Fruit fly (Drosophila melanogaster) whole organism, embryonic: Measurements from ENCODE around the gene Nulp1.

Experiments
- Antp ChIP-seq: fragments of 200-800 bp; sonication (Bioruptor generic); optimal IDR thresholded peaks from 3 replicates; lab custom pipeline; 2016; ENCODE audit warnings: missing biosample characterization, missing genetic modification characterization
- CG10543 ChIP-seq: fragments of 200-800 bp; sonication (Bioruptor generic); optimal IDR thresholded peaks from 3 replicates; lab custom pipeline; 2017; ENCODE audit warnings: missing biosample characterization, mild to moderate bottlenecking, missing genetic modification characterization, moderate library complexity
- CG10959 ChIP-seq: fragments of 200-800 bp; sonication (Bioruptor generic); IDR thresholded peaks from 2 replicates; pipeline ENCODE4 v1.3.6; 2022; ENCODE audit warnings: missing biosample characterization, missing genetic modification characterization
- CG11398 ChIP-seq: fragments of 200-800 bp; sonication (Bioruptor generic); optimal IDR thresholded peaks from 2 replicates; lab custom pipeline; 2016; ENCODE audit warnings: missing biosample characterization, missing genetic modification characterization
- CG11560 ChIP-seq: fragments of 200-800 bp; sonication (Bioruptor generic); IDR thresholded peaks from 3 replicates; pipeline ENCODE4 v1.3.6; 2022; ENCODE audit warnings: missing biosample characterization, missing genetic modification characterization
- CG11696 ChIP-seq: fragments of 200-800 bp; sonication (Bioruptor generic); IDR thresholded peaks from 2 replicates; pipeline ENCODE4 v1.3.6; 2022; ENCODE audit warnings: missing biosample characterization, missing genetic modification characterization
- CG12071 ChIP-seq: fragments of 200-800 bp; sonication (Bioruptor generic); optimal IDR thresholded peaks from 3 replicates; lab custom pipeline; 2018; ENCODE audit warnings: missing biosample characterization, mild to moderate bottlenecking, missing genetic modification characterization
- CG13296 ChIP-seq: fragments of 200-800 bp; sonication (Bioruptor generic); optimal IDR thresholded peaks from 3 replicates; lab custom pipeline; 2018; ENCODE audit warnings: missing biosample characterization, mild to moderate bottlenecking, missing genetic modification characterization
- CG15514 ChIP-seq: fragments of 200-800 bp; sonication (Bioruptor generic); optimal IDR thresholded peaks from 3 replicates; lab custom pipeline; 2017; ENCODE audit warnings: missing biosample characterization, missing genetic modification characterization, mild to moderate bottlenecking, moderate library complexity, missing genetic modification reagents
- CG16813 ChIP-seq: fragments of 200-800 bp; sonication (Bioruptor generic); IDR thresholded peaks from 3 replicates; pipeline ENCODE4 v1.3.6; 2022; ENCODE audit warnings: missing biosample characterization, missing genetic modification characterization; ENCODE audit not compliant: partially characterized antibody
- CG16863 ChIP-seq: fragments of 200-800 bp; sonication (Bioruptor generic); optimal IDR thresholded peaks from 3 replicates; lab custom pipeline; 2016; ENCODE audit warnings: missing biosample characterization, missing genetic modification characterization
- CG18011 ChIP-seq: fragments of 200-800 bp; sonication (Bioruptor generic); optimal IDR thresholded peaks from 2 replicates; lab custom pipeline; 2017; ENCODE audit warnings: missing biosample characterization, missing genetic modification characterization, mild to moderate bottlenecking, moderate library complexity, missing genotype
- CG2120 ChIP-seq: fragments of 200-800 bp; sonication (Bioruptor generic); optimal IDR thresholded peaks from 3 replicates; lab custom pipeline; 2016; ENCODE audit warnings: missing biosample characterization, missing genetic modification characterization
- CG4617 ChIP-seq: fragments of 200-800 bp; sonication (Bioruptor generic); optimal IDR thresholded peaks from 3 replicates; lab custom pipeline; 2016; ENCODE audit warnings: missing biosample characterization, missing genetic modification characterization, borderline replicate concordance
- CG6175 ChIP-seq: fragments of 200-800 bp; sonication (Bioruptor generic); IDR thresholded peaks from 3 replicates; pipeline ENCODE4 v1.3.6; 2022; ENCODE audit warnings: missing biosample characterization, missing genetic modification characterization
- CG7963 ChIP-seq: fragments of 200-800 bp; sonication (Bioruptor generic); IDR thresholded peaks from 3 replicates; pipeline ENCODE4 v1.3.6; 2022; ENCODE audit warnings: missing biosample characterization, missing genetic modification characterization; ENCODE audit not compliant: partially characterized antibody
- CG8388 ChIP-seq: fragments of 200-800 bp; sonication (Bioruptor generic); optimal IDR thresholded peaks from 2 replicates; lab custom pipeline; 2019; ENCODE audit warnings: missing biosample characterization, mild to moderate bottlenecking, missing genetic modification characterization, moderate library complexity
- CkIIα-i1 ChIP-seq: fragments of 200-800 bp; sonication (Bioruptor generic); IDR thresholded peaks from 2 replicates; pipeline ENCODE4 v1.3.6; 2022; ENCODE audit warnings: missing biosample characterization, missing genetic modification characterization
- CoRest ChIP-seq: fragments of 200-800 bp; sonication (Bioruptor generic); optimal IDR thresholded peaks from 3 replicates; lab custom pipeline; 2018; ENCODE audit warnings: missing biosample characterization, mild to moderate bottlenecking, missing genetic modification characterization, moderate library complexity
- E2f1 ChIP-seq: fragments of 200-800 bp; sonication (Bioruptor generic); IDR thresholded peaks from 2 replicates; pipeline ENCODE4 v1.3.6; 2022; ENCODE audit warnings: missing biosample characterization, missing genetic modification characterization
- Fer2 ChIP-seq: fragments of 200-800 bp; sonication (Bioruptor generic); optimal IDR thresholded peaks from 2 replicates; lab custom pipeline; 2018; ENCODE audit warnings: missing biosample characterization, mild to moderate bottlenecking, missing genetic modification characterization, moderate library complexity
- Fer3 ChIP-seq: fragments of 200-800 bp; sonication (Bioruptor generic); optimal IDR thresholded peaks from 2 replicates; lab custom pipeline; 2018; ENCODE audit warnings: missing biosample characterization, mild to moderate bottlenecking, missing genetic modification characterization, moderate library complexity
- HHEX ChIP-seq: fragments of 200-800 bp; sonication (Bioruptor generic); optimal IDR thresholded peaks from 3 replicates; lab custom pipeline; 2017; ENCODE audit warnings: missing biosample characterization, mild to moderate bottlenecking, missing genetic modification characterization, missing genetic modification reagents
- Hmx ChIP-seq: fragments of 200-800 bp; sonication (Bioruptor generic); optimal IDR thresholded peaks from 2 replicates; lab custom pipeline; 2016; ENCODE audit warnings: missing biosample characterization, missing genetic modification characterization
- Med ChIP-seq: fragments of 200-800 bp; sonication (Bioruptor generic); peaks from one replicate; lab custom pipeline; 2016; ENCODE audit warnings: missing biosample characterization, missing genetic modification characterization, mild to moderate bottlenecking, inconsistent platforms, moderate library complexity
- Mes4 ChIP-seq: fragments of 200-800 bp; sonication (Bioruptor generic); optimal IDR thresholded peaks from 2 replicates; lab custom pipeline; 2016; ENCODE audit warnings: missing biosample characterization, missing genetic modification characterization
- Mrtf ChIP-seq: fragments of 200-800 bp; sonication (Bioruptor generic); IDR thresholded peaks from 3 replicates; pipeline ENCODE4 v1.3.6; 2022; ENCODE audit warnings: missing biosample characterization, missing genetic modification characterization
- Nf-YA ChIP-seq: fragments of 200-800 bp; sonication (Bioruptor generic); IDR thresholded peaks from 2 replicates; pipeline ENCODE4 v1.3.6; 2022; ENCODE audit warnings: missing biosample characterization, missing genetic modification characterization
- Opbp ChIP-seq: fragments of 200-800 bp; sonication (Bioruptor generic); IDR thresholded peaks from 3 replicates; pipeline ENCODE4 v1.3.6; 2022; ENCODE audit warnings: missing biosample characterization, missing genetic modification characterization; ENCODE audit not compliant: partially characterized antibody
- Six4 ChIP-seq: fragments of 200-800 bp; sonication (Bioruptor generic); optimal IDR thresholded peaks from 2 replicates; lab custom pipeline; 2016; ENCODE audit warnings: missing biosample characterization, missing genetic modification characterization
- Sox102F ChIP-seq: fragments of 200-800 bp; sonication (Bioruptor generic); optimal IDR thresholded peaks from 2 replicates; lab custom pipeline; 2018; ENCODE audit warnings: missing biosample characterization, mild to moderate bottlenecking, missing genetic modification characterization, moderate library complexity
- Stat92E ChIP-seq, 3 experiments: fragments of >200 bp in 2 of 3; fragments of 200-800 bp in 1 of 3; sonication (Bioruptor generic) in 1 of 3; optimal IDR thresholded peaks; 2 replicates each; lab custom pipeline; 2017 to 2019; ENCODE audit warnings: missing biosample characterization in 3 of 3, missing genetic modification characterization in 3 of 3, mild to moderate bottlenecking in 1 of 3, moderate library complexity in 1 of 3
- Usf ChIP-seq: fragments of 200-800 bp; sonication (Bioruptor generic); optimal IDR thresholded peaks from 2 replicates; lab custom pipeline; 2017; ENCODE audit warnings: missing genotype, missing biosample characterization, missing genetic modification characterization
- ap ChIP-seq: fragments of 200-800 bp; sonication (Bioruptor generic); IDR thresholded peaks from 2 replicates; pipeline ENCODE4 v1.3.6; 2022; ENCODE audit warnings: missing biosample characterization, missing genetic modification characterization
- ash1 ChIP-seq: fragments of 200-800 bp; sonication (Bioruptor generic); optimal IDR thresholded peaks from 2 replicates; lab custom pipeline; 2018; ENCODE audit warnings: missing biosample characterization, mild to moderate bottlenecking, missing genetic modification characterization
- bsh ChIP-seq, 2 experiments: fragments of 200-800 bp; sonication (Bioruptor generic); optimal IDR thresholded peaks; 2 replicates each; lab custom pipeline; 2017 to 2018; ENCODE audit warnings: mild to moderate bottlenecking in 2 of 2, missing biosample characterization in 2 of 2, missing genetic modification characterization in 2 of 2, moderate library complexity in 1 of 2
- chn ChIP-seq: fragments of 200-800 bp; sonication (Bioruptor generic); optimal IDR thresholded peaks from 2 replicates; lab custom pipeline; 2016; ENCODE audit warnings: missing biosample characterization, missing genetic modification characterization
- fd102C ChIP-seq: fragments of 200-800 bp; sonication (Bioruptor generic); optimal IDR thresholded peaks from 2 replicates; lab custom pipeline; 2018; ENCODE audit warnings: missing biosample characterization, mild to moderate bottlenecking, missing genetic modification characterization, moderate library complexity
- ftz-f1 ChIP-seq: fragments of 200-800 bp; sonication (Bioruptor generic); optimal IDR thresholded peaks from 2 replicates; lab custom pipeline; 2016; ENCODE audit warnings: missing biosample characterization, missing genetic modification characterization
- grau ChIP-seq: fragments of 200-800 bp; optimal IDR thresholded peaks from 3 replicates; lab custom pipeline; 2019; ENCODE audit warnings: missing biosample characterization, mild to moderate bottlenecking, missing genetic modification characterization, moderate library complexity
- hb ChIP-seq: fragments of 200-800 bp; sonication (Bioruptor generic); IDR thresholded peaks from 3 replicates; pipeline ENCODE4 v1.3.6; 2022; ENCODE audit warnings: missing biosample characterization, missing genetic modification characterization; ENCODE audit not compliant: partially characterized antibody
- jing ChIP-seq: fragments of 200-800 bp; sonication (Bioruptor generic); optimal IDR thresholded peaks from 2 replicates; lab custom pipeline; 2018; ENCODE audit warnings: missing biosample characterization, mild to moderate bottlenecking, missing genetic modification characterization
- nmo ChIP-seq: fragments of 200-800 bp; sonication (Bioruptor generic); optimal IDR thresholded peaks from 2 replicates; lab custom pipeline; 2018; ENCODE audit warnings: missing biosample characterization, mild to moderate bottlenecking, missing genetic modification characterization, moderate library complexity
- ranshi ChIP-seq: fragments of 200-800 bp; sonication (Bioruptor generic); IDR thresholded peaks from 2 replicates; pipeline ENCODE4 v1.3.6; 2022; ENCODE audit warnings: missing biosample characterization, missing genetic modification characterization
- schlank ChIP-seq: fragments of 200-800 bp; sonication (Bioruptor generic); optimal IDR thresholded peaks from 2 replicates; lab custom pipeline; 2018; ENCODE audit warnings: missing biosample characterization, mild to moderate bottlenecking, missing genetic modification characterization
- slou ChIP-seq: fragments of 200-800 bp; sonication (Bioruptor generic); optimal IDR thresholded peaks from 3 replicates; lab custom pipeline; 2016; ENCODE audit warnings: missing biosample characterization, missing genetic modification characterization
- sna ChIP-seq: fragments of 200-800 bp; sonication (Bioruptor generic); IDR thresholded peaks from 2 replicates; pipeline ENCODE4 v1.3.6; 2022; ENCODE audit warnings: missing biosample characterization, missing genetic modification characterization; ENCODE audit not compliant: partially characterized antibody
- sob ChIP-seq: fragments of 200-800 bp; sonication (Bioruptor generic); IDR thresholded peaks from 2 replicates; pipeline ENCODE4 v1.3.6; 2022; ENCODE audit warnings: missing biosample characterization, missing genetic modification characterization
- sug ChIP-seq: fragments of 200-800 bp; optimal IDR thresholded peaks from 2 replicates; lab custom pipeline; 2019; ENCODE audit warnings: missing biosample characterization, mild to moderate bottlenecking, missing genetic modification characterization, moderate library complexity
- ttk ChIP-seq: fragments of 200-800 bp; sonication (Bioruptor generic); IDR thresholded peaks from 2 replicates; pipeline ENCODE4 v2.1.2; 2022; ENCODE audit warnings: missing biosample characterization, missing genetic modification characterization
- zfh2 ChIP-seq: fragments of 200-800 bp; sonication (Bioruptor generic); optimal IDR thresholded peaks from 2 replicates; lab custom pipeline; 2016; ENCODE audit warnings: missing biosample characterization, missing genetic modification characterization

The Nulp1 gene

dm6 chr3L:8073370-8073769 is 36.8 kb upstream of the Nulp1 start (continued):
- no peak for TF ChIP-seq slou (GFP tag; lab: Kevin White, UChicago)
- peak; percentile 28 for TF ChIP-seq grau (tag; lab: Kevin White, UChicago)
- TF ChIP-seq Opbp (GFP tag; lab: Robert Waterston, UW), result no peak
- no peak for TF ChIP-seq sug
- no peak for TF ChIP-seq nmo (GFP tag; lab: Kevin White, UChicago)
- peak; percentile 31 for TF ChIP-seq Med (GFP tag; lab: Kevin White, UChicago)
- no peak for TF ChIP-seq Mrtf (GFP tag; lab: Robert Waterston, UW)
- no peak for TF ChIP-seq CG7963 (GFP tag; lab: Robert Waterston, UW)
- no peak for TF ChIP-seq CkIIα-i1 (GFP tag; lab: Robert Waterston, UW)
- no peak for TF ChIP-seq ash1 (GFP tag; lab: Kevin White, UChicago)
- peak; percentile 18 for TF ChIP-seq zfh2
- no peak for TF ChIP-seq HHEX
- TF ChIP-seq CG10959, result no peak
- TF ChIP-seq Sox102F (GFP tag; lab: Kevin White, UChicago), result peak; percentile 9
- TF ChIP-seq Fer3 (tag; lab: Kevin White, UChicago), result no peak
- no peak for TF ChIP-seq sob (GFP tag; lab: Robert Waterston, UW)
- no peak for TF ChIP-seq CG11560 (tag; lab: Robert Waterston, UW)
- no peak for TF ChIP-seq Mes4 (GFP tag; lab: Kevin White, UChicago)
- TF ChIP-seq CG2120 (GFP tag; lab: Kevin White, UChicago), result peak; percentile 15
- TF ChIP-seq CG8388, result no peak
- TF ChIP-seq Nf-YA (GFP tag; lab: Robert Waterston, UW), result no peak
- no peak for TF ChIP-seq CG11398 (GFP tag; lab: Kevin White, UChicago)
- TF ChIP-seq ap, result no peak
- no peak for TF ChIP-seq chn
- no peak for TF ChIP-seq Antp (GFP tag; lab: Kevin White, UChicago)
- TF ChIP-seq CG12071, result no peak
- no peak for TF ChIP-seq CG18011 (GFP tag; lab: Kevin White, UChicago)
- TF ChIP-seq Usf (GFP tag; lab: Kevin White, UChicago), result no peak
- TF ChIP-seq Stat92E (GFP tag; optimal IDR thresholded peaks at IDR 0.05; lab: Kevin White, UChicago), result no peak
- no peak for TF ChIP-seq Hmx (GFP tag; lab: Kevin White, UChicago)
- TF ChIP-seq fd102C (GFP tag; lab: Kevin White, UChicago), result no peak
- TF ChIP-seq bsh (GFP tag; optimal IDR thresholded peaks at IDR 0.05; lab: Kevin White, UChicago), result no peak
- no peak for TF ChIP-seq CG16813
- no peak for TF ChIP-seq sna (GFP tag; lab: Robert Waterston, UW)
- TF ChIP-seq ranshi, result no peak
- no peak for TF ChIP-seq CG11696 (GFP tag; lab: Robert Waterston, UW)
- TF ChIP-seq jing, result no peak
- TF ChIP-seq E2f1, result no peak
- TF ChIP-seq Six4, result no peak
- peak; percentile 6 for TF ChIP-seq CoRest (tag; lab: Kevin White, UChicago)
- TF ChIP-seq ttk (GFP tag; lab: Robert Waterston, UW), result no peak
- TF ChIP-seq ftz-f1 (GFP tag; lab: Kevin White, UChicago), result no peak
- TF ChIP-seq CG10543 (GFP tag; lab: Kevin White, UChicago), result no peak
- TF ChIP-seq CG15514 (GFP tag; lab: Kevin White, UChicago), result no peak
- TF ChIP-seq CG6175 (GFP tag; lab: Robert Waterston, UW), result no peak
- TF ChIP-seq schlank (tag; lab: Kevin White, UChicago), result no peak
- TF ChIP-seq hb (GFP tag; lab: Robert Waterston, UW), result no peak
- TF ChIP-seq CG16863 (GFP tag; lab: Kevin White, UChicago), result no peak
- TF ChIP-seq CG13296 (GFP tag; lab: Kevin White, UChicago), result no peak
- no peak for TF ChIP-seq Fer2 (tag; lab: Kevin White, UChicago)
- TF ChIP-seq CG4617 (GFP tag; lab: Kevin White, UChicago), result no peak
